Fruit fly (Drosophila melanogaster) S2 (cell line): ENCODE measurements around the gene GstD2.

Source experiments
- CG8478 ChIP-seq: fragments of >200 bp; optimal IDR thresholded peaks from 2 replicates; lab custom pipeline; 2018
- CTCF ChIP-seq, 2 experiments: fragments of >200 bp; optimal IDR thresholded peaks; 2 replicates each; lab custom pipeline; 2018

dm6 chr3R:12373800-12374199 is 2.0 kb downstream of the GstD2 start, which contains the start of gene GstD4:
- TF ChIP-seq CTCF (optimal IDR thresholded peaks at IDR 0.05; lab: Kevin White, UChicago) (no peak), CG8478 (lab: Kevin White, UChicago) (no peak)
